Worm (Caenorhabditis elegans) whole organism, mixed stage, embryonic: ENCODE measurements around the gene K02D10.2.

ENCODE experiments used
- nhr-237 ChIP-seq: fragments of 150-350 bp; optimal IDR thresholded peaks from 2 replicates; lab custom pipeline; 2014; ENCODE audit warnings: missing biosample characterization, missing genetic modification characterization
- pha-4 ChIP-seq: fragments of 150-350 bp; optimal IDR thresholded peaks from 2 replicates; lab custom pipeline; 2018; ENCODE audit warnings: missing biosample characterization, missing genetic modification reagents, missing genetic modification characterization
- unc-39 ChIP-seq: fragments of 150-350 bp; optimal IDR thresholded peaks from 2 replicates; lab custom pipeline; 2014; ENCODE audit warnings: missing biosample characterization, missing genetic modification characterization

DNA sequence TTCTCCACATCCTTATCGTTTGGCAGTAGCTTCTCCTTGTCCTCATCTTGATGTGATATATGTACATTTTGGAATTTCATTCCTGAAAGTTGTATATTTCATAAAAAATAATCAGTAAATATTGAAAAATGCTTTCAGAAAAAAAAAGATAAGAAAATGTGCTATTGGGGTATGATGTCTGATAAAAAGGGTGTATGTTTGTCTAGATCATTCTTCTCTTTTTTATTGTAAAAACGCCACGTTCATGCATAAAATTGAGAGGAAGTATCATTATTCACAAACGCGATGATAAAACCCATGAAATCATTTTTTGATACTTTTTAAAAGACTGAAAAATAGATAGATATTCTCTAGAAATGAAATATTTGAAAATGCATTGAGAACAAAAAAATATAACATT is 22.4 kb downstream of the K02D10.2 start:
- TF ChIP-seq nhr-237, result no peak
- TF ChIP-seq unc-39, result no peak
- TF ChIP-seq pha-4 (tag; lab: Kevin White, UChicago), result no peak
